Fruit fly (Drosophila melanogaster): Measurements from ENCODE around the gene Mettl14.
A peak's percentile ranks its signal among the peaks of the same experiment; 100 is the strongest.

The Mettl14 gene

dm6 chr2L:8350560-8351171, 42.4 kb downstream of the Mettl14 start (continued):
- TF ChIP-seq CG2129 (GFP tag; IDR thresholded peaks at IDR 0.05; ENCODE audit: partially characterized antibody) (no peak), CG6854 (GFP tag; optimal IDR thresholded peaks at IDR 0.05) (peak; percentile 13), fu2 (GFP tag; optimal IDR thresholded peaks at IDR 0.05) (no peak), grn (GFP tag; optimal IDR thresholded peaks at IDR 0.05) (peak; percentile 74), Meics (GFP tag; optimal IDR thresholded peaks at IDR 0.05) (peak; percentile 58), hbn (GFP tag; IDR thresholded peaks at IDR 0.05; ENCODE audit: partially characterized antibody) (no peak), PHDP (tag; optimal IDR thresholded peaks at IDR 0.05) (peak; percentile 69), CG10209 (GFP tag; optimal IDR thresholded peaks at IDR 0.05) (peak; percentile 31), Vsx1 (GFP tag; optimal IDR thresholded peaks at IDR 0.05) (peak; percentile 51), disco-r (GFP tag; optimal IDR thresholded peaks at IDR 0.05) (no peak), CG17912 (GFP tag; optimal IDR thresholded peaks at IDR 0.05) (no peak), Asciz (GFP tag; optimal IDR thresholded peaks at IDR 0.05) (peak; percentile 39), lola (GFP tag; optimal IDR thresholded peaks at IDR 0.05) (no peak), CG34376 (GFP tag; optimal IDR thresholded peaks at IDR 0.05) (peak; percentile 57), Spps (tag; optimal IDR thresholded peaks at IDR 0.05) (no peak), nom (GFP tag; optimal IDR thresholded peaks at IDR 0.05) (no peak), unpg (GFP tag; optimal IDR thresholded peaks at IDR 0.05) (peak; percentile 46), wek (GFP tag; optimal IDR thresholded peaks at IDR 0.05) (peak; percentile 52), CG12299 (tag; optimal IDR thresholded peaks at IDR 0.05) (no peak), HHEX (GFP tag; optimal IDR thresholded peaks at IDR 0.05) (peak; percentile 61), Bteb2 (GFP tag; optimal IDR thresholded peaks at IDR 0.05) (peak; percentile 30), CG10462 (GFP tag; optimal IDR thresholded peaks at IDR 0.05) (no peak), CG14710 (tag; optimal IDR thresholded peaks at IDR 0.05) (no peak), CG9215 (GFP tag; IDR thresholded peaks at IDR 0.05) (no peak), Side (GFP tag; optimal IDR thresholded peaks at IDR 0.05) (peak; percentile 16), Drgx (GFP tag; IDR thresholded peaks at IDR 0.05) (no peak), CG15269 (tag; optimal IDR thresholded peaks at IDR 0.05) (peak; percentile 63), CG9437 (GFP tag; optimal IDR thresholded peaks at IDR 0.05) (no peak), CG5180 (GFP tag; optimal IDR thresholded peaks at IDR 0.05) (peak; percentile 35), CG12744 (GFP tag; optimal IDR thresholded peaks at IDR 0.05) (peak; percentile 52), ERR (GFP tag; optimal IDR thresholded peaks at IDR 0.05) (no peak), schlank (tag; optimal IDR thresholded peaks at IDR 0.05) (peak; percentile 36), rib (GFP tag; IDR thresholded peaks at IDR 0.05) (peak; percentile 33; the same call in 1 of the 2 replicates), sens (GFP tag) (peak; percentile 55), exex (tag; optimal IDR thresholded peaks at IDR 0.05) (peak; percentile 88), CG2120 (GFP tag; optimal IDR thresholded peaks at IDR 0.05) (peak; percentile 36), H2.0 (GFP tag; IDR thresholded peaks at IDR 0.05) (0 out of 2 replicates have a peak, but pooled peaks have one; percentile 8), ftz-f1 (GFP tag; optimal IDR thresholded peaks at IDR 0.05) (peak; percentile 50), dpn (GFP tag; optimal IDR thresholded peaks at IDR 0.05) (peak in 1 of 2 experiments; percentile 21), Dek (tag; optimal IDR thresholded peaks at IDR 0.05) (peak; percentile 41), B-H2 (GFP tag; optimal IDR thresholded peaks at IDR 0.05) (peak; percentile 49), Fer3 (tag; optimal IDR thresholded peaks at IDR 0.05) (peak; percentile 54), CG12219 (GFP tag; optimal IDR thresholded peaks at IDR 0.05) (peak; percentile 39), CrebB (tag; optimal IDR thresholded peaks at IDR 0.05) (peak; percentile 71), jigr1 (GFP tag; IDR thresholded peaks at IDR 0.05) (no peak), inv (GFP tag; IDR thresholded peaks at IDR 0.05; ENCODE audit: partially characterized antibody) (no peak), CG17361 (GFP tag; IDR thresholded peaks at IDR 0.05) (no peak), dmrt11E (tag; optimal IDR thresholded peaks at IDR 0.05) (no peak), CG11695 (GFP tag; IDR thresholded peaks at IDR 0.05) (peak; percentile 7; the same call in 1 of the 3 replicates)
